Worm (Caenorhabditis elegans) whole organism, L2 larva: ENCODE results near the gene ZK863.8.

Experiments
- C34F6.9 ChIP-seq: fragments of 150-350 bp; optimal IDR thresholded peaks from 2 replicates; lab custom pipeline; 2014; ENCODE audit warnings: missing biosample characterization, missing genetic modification characterization
- F13H6.1 ChIP-seq: sonication (generic microtip); optimal IDR thresholded peaks from 2 replicates; lab custom pipeline; 2016; ENCODE audit warnings: missing genetic modification characterization, missing compliant biosample characterization
- Y55F3AM.14 ChIP-seq: fragments of 200-800 bp; sonication (Bioruptor generic); optimal IDR thresholded peaks from 2 replicates; lab custom pipeline; 2018; ENCODE audit warnings: mild to moderate bottlenecking, missing genetic modification characterization, missing compliant biosample characterization
- ZK546.5 ChIP-seq: sonication (generic microtip); optimal IDR thresholded peaks from 2 replicates; lab custom pipeline; 2017; ENCODE audit warnings: missing biosample characterization, missing genetic modification characterization
- alr-1 ChIP-seq: fragments of 150-350 bp; optimal IDR thresholded peaks from 2 replicates; lab custom pipeline; 2014; ENCODE audit warnings: missing biosample characterization, missing genetic modification characterization
- ama-1 ChIP-seq: fragments of 150-350 bp; optimal IDR thresholded peaks from 2 replicates; lab custom pipeline; 2018; ENCODE audit warnings: inconsistent platforms
- blmp-1 ChIP-seq: sonication (generic microtip); optimal IDR thresholded peaks from 2 replicates; lab custom pipeline; 2017; ENCODE audit warnings: missing genetic modification characterization, mild to moderate bottlenecking, missing compliant biosample characterization, antibody characterized with exemption, moderate library complexity; ENCODE audit not compliant: insufficient read depth
- ceh-16 ChIP-seq: fragments of 150-350 bp; optimal IDR thresholded peaks from 2 replicates; lab custom pipeline; 2014; ENCODE audit warnings: missing biosample characterization, missing genetic modification characterization
- ceh-82 ChIP-seq: fragments of 150-350 bp; optimal IDR thresholded peaks from 2 replicates; lab custom pipeline; 2014; ENCODE audit warnings: missing biosample characterization, missing genetic modification characterization
- crh-2 ChIP-seq: sonication (generic microtip); optimal IDR thresholded peaks from 2 replicates; lab custom pipeline; 2017; ENCODE audit warnings: missing biosample characterization, missing genetic modification characterization
- elt-1 ChIP-seq: fragments of 150-350 bp; optimal IDR thresholded peaks from 2 replicates; lab custom pipeline; 2014; ENCODE audit warnings: missing biosample characterization, missing genetic modification characterization
- elt-3 ChIP-seq: sonication (generic microtip); optimal IDR thresholded peaks from 2 replicates; lab custom pipeline; 2017; ENCODE audit warnings: missing biosample characterization, missing genetic modification characterization
- gmeb-1 ChIP-seq: fragments of 150-350 bp; optimal IDR thresholded peaks from 2 replicates; lab custom pipeline; 2014; ENCODE audit warnings: missing biosample characterization, missing genetic modification characterization
- lin-11 ChIP-seq: fragments of 150-350 bp; sonication (generic microtip); optimal IDR thresholded peaks from 2 replicates; lab custom pipeline; 2014; ENCODE audit warnings: missing biosample characterization, missing genetic modification characterization, inconsistent platforms, mixed read lengths
- lin-13 ChIP-seq: fragments of 150-350 bp; optimal IDR thresholded peaks from 2 replicates; lab custom pipeline; 2014; ENCODE audit warnings: missing biosample characterization, missing genetic modification reagents, missing genetic modification characterization
- lin-39 ChIP-seq: fragments of 150-350 bp; optimal IDR thresholded peaks from 2 replicates; lab custom pipeline; 2014; ENCODE audit warnings: missing biosample characterization, missing genetic modification reagents, missing genetic modification characterization
- lsy-2 ChIP-seq, 2 experiments: fragments of 150-350 bp in 1 of 2; sonication (generic microtip) in 1 of 2; optimal IDR thresholded peaks; 2 replicates each; lab custom pipeline; 2014 to 2017; ENCODE audit warnings: missing biosample characterization in 2 of 2, missing genetic modification characterization in 2 of 2
- mbf-1 ChIP-seq: sonication (generic microtip); optimal IDR thresholded peaks from 2 replicates; lab custom pipeline; 2017; ENCODE audit warnings: missing biosample characterization, missing genetic modification characterization
- mdl-1 ChIP-seq, 2 experiments: fragments of 150-350 bp in 1 of 2; sonication (generic microtip) in 1 of 2; optimal IDR thresholded peaks; 2 replicates each; lab custom pipeline; 2017; ENCODE audit warnings: missing biosample characterization in 2 of 2, missing genetic modification characterization in 2 of 2
- nhr-10 ChIP-seq: sonication (generic microtip); optimal IDR thresholded peaks from 2 replicates; lab custom pipeline; 2017; ENCODE audit warnings: missing biosample characterization, missing genetic modification characterization
- nhr-11 ChIP-seq: fragments of 150-350 bp; optimal IDR thresholded peaks from 2 replicates; lab custom pipeline; 2014; ENCODE audit warnings: missing biosample characterization, missing genetic modification characterization
- nhr-129 ChIP-seq: fragments of 150-350 bp; optimal IDR thresholded peaks from 2 replicates; lab custom pipeline; 2014; ENCODE audit warnings: missing biosample characterization, missing genetic modification characterization
- nhr-21 ChIP-seq: fragments of 150-350 bp; optimal IDR thresholded peaks from 2 replicates; lab custom pipeline; 2014; ENCODE audit warnings: missing biosample characterization, missing genetic modification characterization
- nhr-23 ChIP-seq: fragments of 150-350 bp; optimal IDR thresholded peaks from 2 replicates; lab custom pipeline; 2014; ENCODE audit warnings: missing biosample characterization, missing genetic modification reagents, missing genetic modification characterization
- nhr-237 ChIP-seq: fragments of 150-350 bp; optimal IDR thresholded peaks from 2 replicates; lab custom pipeline; 2014; ENCODE audit warnings: missing biosample characterization, missing genetic modification characterization
- nhr-25 ChIP-seq: fragments of 150-350 bp; sonication (generic microtip); optimal IDR thresholded peaks from 3 replicates; lab custom pipeline; 2014; ENCODE audit warnings: missing biosample characterization, missing genetic modification characterization
- nhr-6 ChIP-seq: fragments of 150-350 bp; optimal IDR thresholded peaks from 2 replicates; lab custom pipeline; 2014; ENCODE audit warnings: missing biosample characterization, missing genetic modification characterization
- nhr-77 ChIP-seq: fragments of 150-350 bp; optimal IDR thresholded peaks from 2 replicates; lab custom pipeline; 2014; ENCODE audit warnings: missing biosample characterization, missing genetic modification characterization
- peb-1 ChIP-seq: fragments of 150-350 bp; optimal IDR thresholded peaks from 2 replicates; lab custom pipeline; 2014; ENCODE audit warnings: missing biosample characterization, missing genetic modification characterization
- sem-4 ChIP-seq: fragments of 150-350 bp; optimal IDR thresholded peaks from 2 replicates; lab custom pipeline; 2014; ENCODE audit warnings: missing biosample characterization, missing genetic modification reagents, missing genetic modification characterization
- skn-1 ChIP-seq: sonication (generic microtip); optimal IDR thresholded peaks from 2 replicates; lab custom pipeline; 2017; ENCODE audit warnings: missing biosample characterization, missing genetic modification characterization
- sma-3 ChIP-seq: sonication (generic microtip); optimal IDR thresholded peaks from 2 replicates; lab custom pipeline; 2016; ENCODE audit warnings: missing genetic modification reagents, missing genetic modification characterization, missing compliant biosample characterization
- sma-9 ChIP-seq, 2 experiments: fragments of 150-350 bp in 1 of 2; sonication (generic microtip) in 1 of 2; optimal IDR thresholded peaks; 2 replicates each; lab custom pipeline; 2014 to 2016; ENCODE audit warnings: missing genetic modification characterization in 2 of 2, mild to moderate bottlenecking in 1 of 2, missing biosample characterization in 1 of 2, missing compliant biosample characterization in 1 of 2, missing genetic modification reagents in 1 of 2, moderate library complexity in 1 of 2
- snpc-4 ChIP-seq: fragments of 150-350 bp; optimal IDR thresholded peaks from 2 replicates; lab custom pipeline; 2014; ENCODE audit warnings: missing biosample characterization, missing genetic modification characterization
- unc-55 ChIP-seq: fragments of 150-350 bp; sonication (generic microtip); optimal IDR thresholded peaks from 3 replicates; lab custom pipeline; 2014; ENCODE audit warnings: missing biosample characterization, missing genetic modification reagents, missing genetic modification characterization
- unc-62 ChIP-seq: fragments of 150-350 bp; optimal IDR thresholded peaks from 2 replicates; lab custom pipeline; 2014; ENCODE audit warnings: missing biosample characterization, missing genetic modification reagents, missing genetic modification characterization
- zag-1 ChIP-seq: fragments of 150-350 bp; optimal IDR thresholded peaks from 2 replicates; lab custom pipeline; 2014; ENCODE audit warnings: missing biosample characterization, missing genetic modification characterization
- ztf-1 ChIP-seq: fragments of 200-800 bp; sonication (Bioruptor generic); conservative IDR thresholded peaks from 2 replicates; pipeline ENCODE4 v1.3.6; 2022; ENCODE audit warnings: missing genetic modification characterization, missing compliant biosample characterization
- ztf-11 ChIP-seq: sonication (generic microtip); optimal IDR thresholded peaks from 2 replicates; lab custom pipeline; 2017; ENCODE audit warnings: missing biosample characterization, missing genetic modification characterization

Gene ZK863.8

ce11 chrV:12194275-12194674, 7.0 kb upstream of the ZK863.8 start, which contains the start of gene ogdh-2 (continued):
- TF ChIP-seq nhr-23 (tag; lab: Kevin White, UChicago), result no peak
- TF ChIP-seq sem-4, result no peak
- TF ChIP-seq mdl-1 (tag; optimal IDR thresholded peaks at IDR 0.05; lab: Kevin White, UChicago), result no peak
- TF ChIP-seq unc-55, result no peak
- TF ChIP-seq nhr-21 (tag; lab: Kevin White, UChicago), result peak; percentile 6
- TF ChIP-seq alr-1 (tag; lab: Kevin White, UChicago), result no peak
- peak; percentile 40 for TF ChIP-seq nhr-25 (tag; lab: Kevin White, UChicago)
- no peak for TF ChIP-seq ama-1 (lab: Kevin White, UChicago)
- no peak for TF ChIP-seq unc-62 (GFP tag; lab: Kevin White, UChicago)
- no peak for TF ChIP-seq gmeb-1
- no peak for TF ChIP-seq lin-13 (GFP tag; lab: Kevin White, UChicago)

- TF ChIP-seq zag-1 (tag; lab: Kevin White, UChicago) (no peak), ceh-82 (no peak), peb-1 (tag; lab: Kevin White, UChicago) (no peak), mdl-1 (tag; optimal IDR thresholded peaks at IDR 0.05; lab: Kevin White, UChicago) (no peak), ztf-1 (no peak), blmp-1 (tag; lab: Kevin White, UChicago) (no peak), Y55F3AM.14 (GFP tag; lab: Kevin White, UChicago) (no peak), lin-13 (GFP tag; lab: Kevin White, UChicago) (no peak), skn-1 (tag; lab: Kevin White, UChicago) (no peak), nhr-25 (tag; lab: Kevin White, UChicago) (no peak), nhr-77 (tag; lab: Kevin White, UChicago) (no peak), ama-1 (lab: Kevin White, UChicago) (no peak), elt-3 (tag; lab: Kevin White, UChicago) (no peak), lin-39 (tag; lab: Kevin White, UChicago) (no peak), lsy-2 (tag; optimal IDR thresholded peaks at IDR 0.05; lab: Kevin White, UChicago) (no peak), ztf-11 (tag; lab: Kevin White, UChicago) (no peak), elt-1 (tag; lab: Kevin White, UChicago) (no peak), ceh-16 (tag; lab: Kevin White, UChicago) (no peak), nhr-10 (no peak), nhr-6 (no peak)
Measured at ce11 chrV:12192129-12192528, 4.8 kb upstream of the ZK863.8 start, which contains the start of gene rnp-1. rnp-1 (plus strand) TSS chrV:12192273.

- TF ChIP-seq lin-11 (tag; lab: Kevin White, UChicago) (peak; percentile 17), lin-13 (GFP tag; lab: Kevin White, UChicago) (peak; percentile 13), crh-2 (tag; lab: Kevin White, UChicago) (peak; percentile 70), zag-1 (tag; lab: Kevin White, UChicago) (no peak), skn-1 (tag; lab: Kevin White, UChicago) (no peak), ceh-82 (no peak), nhr-10 (no peak), snpc-4 (tag; lab: Kevin White, UChicago) (peak; percentile 29), nhr-11 (tag; lab: Kevin White, UChicago) (no peak), F13H6.1 (peak; percentile 41), unc-55 (peak; percentile 75), gmeb-1 (peak; percentile 69), sma-9 (GFP tag; optimal IDR thresholded peaks at IDR 0.05; lab: Kevin White, UChicago) (peak; percentile 66), sma-9 (tag; optimal IDR thresholded peaks at IDR 0.05; lab: Kevin White, UChicago) (no peak), ZK546.5 (tag; lab: Kevin White, UChicago) (no peak), lsy-2 (tag; optimal IDR thresholded peaks at IDR 0.05; lab: Kevin White, UChicago) (peak; percentile 87 to 97), mbf-1 (tag; lab: Kevin White, UChicago) (no peak), sma-3 (GFP tag; lab: Kevin White, UChicago) (peak; percentile 46), nhr-25 (tag; lab: Kevin White, UChicago) (peak; percentile 39), nhr-237 (tag; lab: Kevin White, UChicago) (no peak), nhr-129 (tag; lab: Kevin White, UChicago) (peak; percentile 73), C34F6.9 (tag; lab: Kevin White, UChicago) (peak; percentile 85)
Measured at ce11 chrV:12190943-12191569, 3.7 kb upstream of the ZK863.8 start, which contains the start of gene dpy-30. dpy-30 (plus strand) TSS chrV:12191519.
